Worm (Caenorhabditis elegans) whole organism, L4 larva: ENCODE data around the gene F54F7.3.

Source experiments
- F49E8.2 ChIP-seq: sonication (generic microtip); optimal IDR thresholded peaks from 2 replicates; lab custom pipeline; 2016; ENCODE audit warnings: missing compliant biosample characterization, mild to moderate bottlenecking, missing genetic modification characterization, borderline replicate concordance
- attf-4 ChIP-seq: sonication (generic microtip); optimal IDR thresholded peaks from 3 replicates; lab custom pipeline; 2017; ENCODE audit warnings: missing biosample characterization, missing genetic modification characterization
- lsy-2 ChIP-seq, 2 experiments: fragments of 150-350 bp in 1 of 2; sonication (generic microtip) in 1 of 2; optimal IDR thresholded peaks; 2 replicates each; lab custom pipeline; 2014 to 2017; ENCODE audit warnings: missing biosample characterization in 2 of 2, missing genetic modification characterization in 2 of 2
- pqm-1 ChIP-seq: sonication (generic microtip); optimal IDR thresholded peaks from 2 replicates; lab custom pipeline; 2017; ENCODE audit warnings: missing biosample characterization, missing genetic modification characterization
- zip-2 ChIP-seq: fragments of 150-350 bp; optimal IDR thresholded peaks from 2 replicates; lab custom pipeline; 2014; ENCODE audit warnings: missing biosample characterization, missing genetic modification characterization

DNA sequence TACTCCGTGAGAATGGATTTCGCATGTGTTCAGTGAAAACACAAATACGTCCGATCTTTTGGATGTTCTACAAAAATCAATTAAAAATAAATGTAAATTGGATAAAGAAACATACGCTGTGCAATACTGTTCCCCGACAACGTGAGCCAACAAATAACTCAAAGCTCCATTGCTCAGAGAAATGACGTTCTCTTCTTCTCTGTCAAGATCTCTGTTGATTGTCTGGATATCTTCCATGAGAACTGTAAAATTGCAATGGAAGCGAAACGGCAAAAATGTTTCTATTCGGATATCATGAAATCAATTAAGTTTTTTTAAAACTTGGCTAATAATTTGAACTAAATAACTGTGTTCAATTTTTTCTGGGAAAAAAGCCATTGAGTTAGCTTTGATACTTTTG, 46.7 kb upstream of the F54F7.3 start:
- TF ChIP-seq attf-4 (tag; lab: Kevin White, UChicago) (no peak), zip-2 (tag; lab: Kevin White, UChicago) (no peak), lsy-2 (tag; optimal IDR thresholded peaks at IDR 0.05; lab: Kevin White, UChicago) (no peak), pqm-1 (tag; lab: Kevin White, UChicago) (no peak), F49E8.2 (tag; lab: Kevin White, UChicago) (no peak)
